Fruit fly (Drosophila melanogaster): ENCODE results near the gene IntS11.
A peak's percentile ranks its signal among the peaks of the same experiment; 100 is the strongest.

The IntS11 gene

DNA sequence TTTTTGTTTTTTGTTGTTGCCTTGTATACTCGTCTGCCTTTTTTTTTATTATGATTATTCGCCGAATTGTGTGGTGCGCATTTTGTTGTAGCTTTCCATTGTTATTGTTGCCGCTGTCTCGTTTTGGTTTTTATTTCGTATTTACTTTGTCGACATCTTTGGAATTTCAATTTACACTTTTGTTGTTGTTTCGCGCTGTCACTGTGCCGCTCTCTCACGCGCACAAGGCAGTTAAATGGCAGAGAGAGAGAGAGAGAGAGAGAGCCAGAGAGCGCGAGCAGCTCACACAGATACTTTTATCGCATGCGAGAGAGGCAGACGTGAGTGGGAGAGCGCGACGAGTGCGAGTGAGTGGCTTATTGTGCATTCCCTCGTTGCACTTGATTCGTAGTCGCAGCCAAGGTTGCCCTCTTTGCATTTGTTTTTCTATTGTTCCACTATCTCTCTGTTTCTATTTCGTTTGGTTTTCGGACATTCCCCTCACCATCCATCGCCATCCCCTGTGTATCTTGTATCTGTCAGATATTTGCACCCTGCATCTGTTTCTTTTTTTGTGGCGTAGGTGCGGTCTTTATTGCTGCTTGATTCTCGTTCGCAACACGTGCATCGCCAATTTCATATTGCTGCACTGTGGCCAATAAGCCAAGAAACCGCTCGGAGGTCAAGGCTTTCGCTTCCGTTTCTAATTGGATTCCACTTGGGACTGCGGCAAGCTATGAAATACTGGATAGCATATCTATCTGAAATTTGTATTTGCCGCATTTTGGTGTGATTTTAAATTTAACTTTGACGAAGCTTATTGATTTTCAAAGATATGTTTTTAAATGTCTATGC lies 29.4 kb downstream of the IntS11 start (continued):
- TF ChIP-seq CG6791 (GFP tag; IDR thresholded peaks at IDR 0.05; ENCODE audit: partially characterized antibody) (peak; percentile 19; the same call in 1 of the 3 replicates), klu (GFP tag; IDR thresholded peaks at IDR 0.05) (no peak), Hr39 (optimal IDR thresholded peaks at IDR 0.05) (no peak), CG3995 (GFP tag; optimal IDR thresholded peaks at IDR 0.05) (no peak), CG4707 (GFP tag; optimal IDR thresholded peaks at IDR 0.05) (peak; percentile 22), CG2199 (GFP tag; IDR thresholded peaks at IDR 0.05) (no peak), Dfd (GFP tag; optimal IDR thresholded peaks at IDR 0.05) (no peak), lmd (GFP tag; IDR thresholded peaks at IDR 0.05) (no peak), CG30020 (tag; optimal IDR thresholded peaks at IDR 0.05) (no peak), CG17912 (GFP tag; optimal IDR thresholded peaks at IDR 0.05) (no peak), D (optimal IDR thresholded peaks at IDR 0.05) (peak; percentile 87), D (GFP tag; optimal IDR thresholded peaks at IDR 0.05) (no peak), slp2 (GFP tag; optimal IDR thresholded peaks at IDR 0.05) (no peak), CG12942 (GFP tag; optimal IDR thresholded peaks at IDR 0.05) (no peak), mld (GFP tag; IDR thresholded peaks at IDR 0.05; ENCODE audit: partially characterized antibody) (peak; percentile 30; the same call in 1 of the 3 replicates), twi (tag; optimal IDR thresholded peaks at IDR 0.05) (no peak), CG13424 (tag; optimal IDR thresholded peaks at IDR 0.05) (no peak), CG2116 (GFP tag; optimal IDR thresholded peaks at IDR 0.05) (no peak), D19A (tag; optimal IDR thresholded peaks at IDR 0.05) (no peak), CG12071 (GFP tag; optimal IDR thresholded peaks at IDR 0.05) (peak; percentile 29), MESR4 (GFP tag; optimal IDR thresholded peaks at IDR 0.05) (no peak), prd (optimal IDR thresholded peaks at IDR 0.05) (no peak), prd (GFP tag; IDR thresholded peaks at IDR 0.05) (no peak), CG32532 (GFP tag; IDR thresholded peaks at IDR 0.05) (peak; percentile 53; the same call in 1 of the 2 replicates), grau (tag; optimal IDR thresholded peaks at IDR 0.05) (no peak), CG10431 (GFP tag; optimal IDR thresholded peaks at IDR 0.05) (no peak), Stat92E (GFP tag; optimal IDR thresholded peaks at IDR 0.05) (peak in 1 of 3 experiments; percentile 15), Hsf (GFP tag; optimal IDR thresholded peaks at IDR 0.05) (no peak), aop (GFP tag; IDR thresholded peaks at IDR 0.05) (no peak), BtbVII (GFP tag; optimal IDR thresholded peaks at IDR 0.05) (peak; percentile 26), sens (GFP tag) (peak; percentile 31), CG30403 (GFP tag; optimal IDR thresholded peaks at IDR 0.05) (no peak), CG2875 (GFP tag; optimal IDR thresholded peaks at IDR 0.05) (no peak), kah (GFP tag; optimal IDR thresholded peaks at IDR 0.05) (peak; percentile 20), CG32767 (GFP tag; IDR thresholded peaks at IDR 0.05) (no peak), stwl (tag; optimal IDR thresholded peaks at IDR 0.05) (no peak), dysf (GFP tag; IDR thresholded peaks at IDR 0.05) (no peak), Vsx1 (GFP tag; optimal IDR thresholded peaks at IDR 0.05) (no peak), Sry-δ (GFP tag; optimal IDR thresholded peaks at IDR 0.05) (no peak), wdn (GFP tag; IDR thresholded peaks at IDR 0.05) (no peak), Usf (GFP tag; optimal IDR thresholded peaks at IDR 0.05) (no peak), chif (GFP tag; optimal IDR thresholded peaks at IDR 0.05) (no peak), crp (GFP tag; optimal IDR thresholded peaks at IDR 0.05) (no peak), Gug (GFP tag; IDR thresholded peaks at IDR 0.05) (no peak), crc (GFP tag; optimal IDR thresholded peaks at IDR 0.05) (no peak), fd64A (GFP tag; optimal IDR thresholded peaks at IDR 0.05) (peak; percentile 25), zfh2 (GFP tag; optimal IDR thresholded peaks at IDR 0.05) (no peak), PHDP (tag; optimal IDR thresholded peaks at IDR 0.05) (peak; percentile 4), gro (GFP tag; optimal IDR thresholded peaks at IDR 0.05) (no peak), nau (GFP tag; optimal IDR thresholded peaks at IDR 0.05) (no peak)

All from whole organism, embryonic.